Fruit fly (Drosophila melanogaster): ENCODE results near the gene CG33223.

DNA sequence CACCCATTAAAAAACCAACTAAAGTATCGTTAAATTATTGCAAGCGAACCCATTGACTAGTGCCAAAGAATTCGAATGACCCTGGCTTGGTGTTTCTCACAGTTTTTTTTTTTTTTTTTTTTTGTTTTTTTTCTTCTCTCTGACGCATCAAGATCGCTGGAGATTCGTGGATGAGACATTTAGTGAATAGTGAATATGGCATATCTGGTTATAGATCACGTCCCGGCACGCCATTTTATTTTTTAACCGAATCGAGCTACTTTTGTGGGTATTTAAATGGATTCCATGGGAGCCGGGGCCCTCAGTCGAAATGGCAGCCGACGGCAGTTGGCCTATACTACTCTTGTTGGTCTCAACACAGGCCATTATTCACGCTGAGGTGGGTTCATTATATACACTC, 6.9 kb downstream of the CG33223 start, which contains the start of gene Cp7Fc:
- TF ChIP-seq hbn (GFP tag; IDR thresholded peaks at IDR 0.05; ENCODE audit: partially characterized antibody) (no peak), dpn (GFP tag; optimal IDR thresholded peaks at IDR 0.05) (no peak), Hr3 (GFP tag; optimal IDR thresholded peaks at IDR 0.05) (no peak), ap (GFP tag; IDR thresholded peaks at IDR 0.05) (no peak), al (GFP tag; IDR thresholded peaks at IDR 0.05) (no peak), hth (optimal IDR thresholded peaks at IDR 0.05) (no peak), CG32767 (GFP tag; IDR thresholded peaks at IDR 0.05) (no peak), lilli (GFP tag; optimal IDR thresholded peaks at IDR 0.05) (no peak), CG7963 (GFP tag; IDR thresholded peaks at IDR 0.05; ENCODE audit: partially characterized antibody) (no peak), Rx (GFP tag; IDR thresholded peaks at IDR 0.05) (no peak), Mes4 (GFP tag; optimal IDR thresholded peaks at IDR 0.05) (no peak)
